Worm (Caenorhabditis elegans) whole organism, L4/young adult: ENCODE measurements around the gene K02E2.7.

Experiments used
- W03F9.2 ChIP-seq: fragments of 150-350 bp; optimal IDR thresholded peaks from 2 replicates; lab custom pipeline; 2014; ENCODE audit warnings: missing biosample characterization, missing genetic modification characterization
- dao-5 ChIP-seq: sonication (generic microtip); optimal IDR thresholded peaks from 2 replicates; lab custom pipeline; 2016; ENCODE audit warnings: missing genotype, missing genetic modification characterization, moderate library complexity, missing compliant biosample characterization
- him-1 ChIP-seq: sonication (generic microtip); optimal IDR thresholded peaks from 2 replicates; lab custom pipeline; 2016; ENCODE audit warnings: missing genotype, missing genetic modification reagents, missing genetic modification characterization, missing compliant biosample characterization

K02E2.7 gene

DNA sequence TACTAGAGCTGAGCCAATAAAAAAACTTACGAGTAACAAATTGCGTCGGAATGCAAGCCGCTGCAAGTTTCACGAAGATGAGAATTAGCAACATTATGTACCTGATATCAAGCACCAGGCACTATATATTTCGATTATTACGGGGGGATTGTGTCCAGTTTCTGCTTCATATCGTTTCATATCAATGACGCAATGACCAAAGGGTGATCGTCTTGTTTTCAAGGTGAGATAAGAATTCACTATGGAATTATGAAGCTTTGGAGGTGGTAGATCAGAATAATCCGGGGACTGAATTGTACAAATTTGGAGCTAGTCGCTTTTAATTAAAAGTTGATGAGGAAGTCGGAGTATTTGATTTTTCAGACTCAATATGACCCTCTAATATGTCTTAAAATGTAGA, 20.0 kb downstream of the K02E2.7 start, which contains the start of gene K02E2.8:
Gene K02E2.8 (minus strand): TSS at position 101 of the 400 bp plus-strand sequence.
- no peak for TF ChIP-seq him-1 (tag; lab: Kevin White, UChicago)
- TF ChIP-seq dao-5 (tag; lab: Kevin White, UChicago): no peak
- no peak for TF ChIP-seq W03F9.2 (tag; lab: Kevin White, UChicago)

ce11 chrV:20356472-20356871, 30.4 kb downstream of the K02E2.7 start, which contains the start of gene grd-11:
grd-11 (plus strand) TSS chrV:20356772.
- TF ChIP-seq him-1 (tag; lab: Kevin White, UChicago) (no peak), dao-5 (tag; lab: Kevin White, UChicago) (no peak), W03F9.2 (tag; lab: Kevin White, UChicago) (no peak)

DNA sequence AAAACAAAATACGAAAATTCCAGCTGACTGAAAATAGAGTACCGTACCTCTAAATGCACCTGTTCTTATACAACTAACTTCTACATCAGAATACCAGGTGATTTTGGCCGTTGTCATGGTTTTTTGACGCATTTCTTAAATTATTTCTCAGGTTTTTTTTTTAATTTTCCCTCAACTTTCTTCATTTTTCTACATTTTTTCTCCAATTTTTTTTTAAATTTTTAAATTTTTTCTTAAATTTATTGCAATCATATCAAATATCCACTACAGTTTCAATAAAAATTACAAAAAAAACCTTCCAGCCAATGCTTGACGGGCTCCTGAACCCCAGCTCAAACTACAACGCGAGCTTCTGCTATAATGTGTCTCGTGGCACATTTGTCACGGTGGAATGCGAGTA, 35.6 kb downstream of the K02E2.7 start, which contains the start of gene K02E2.1:
Gene K02E2.1 (plus strand): TSS at position 301 of the 400 bp plus-strand sequence.
- no peak for TF ChIP-seq dao-5 (tag; lab: Kevin White, UChicago)
- no peak for TF ChIP-seq him-1 (tag; lab: Kevin White, UChicago)
- TF ChIP-seq W03F9.2 (tag; lab: Kevin White, UChicago): no peak

- no peak for TF ChIP-seq dao-5 (tag; lab: Kevin White, UChicago)
- no peak for TF ChIP-seq him-1 (tag; lab: Kevin White, UChicago)
- TF ChIP-seq W03F9.2 (tag; lab: Kevin White, UChicago): no peak
These were observed 36.5 kb downstream of the K02E2.7 start for ce11 chrV:20350382-20350781.

DNA sequence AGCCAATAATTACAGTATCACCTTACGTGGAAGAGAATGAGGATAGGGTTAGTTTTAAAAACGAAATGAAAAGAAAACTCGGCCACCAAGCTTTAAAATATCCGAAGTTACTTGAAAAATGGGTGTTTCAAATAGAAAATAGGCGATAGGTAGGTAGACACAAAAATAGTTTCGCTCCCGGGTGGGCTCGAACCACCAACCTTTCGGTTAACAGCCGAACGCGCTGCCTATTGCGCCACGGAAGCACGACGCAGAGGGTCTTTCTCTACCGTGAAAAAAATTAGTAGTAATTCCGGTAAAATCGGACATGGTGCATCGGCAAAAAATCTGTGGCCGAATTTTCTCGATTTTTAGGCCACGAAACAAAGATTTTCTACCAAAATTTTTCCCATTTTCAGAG, 39.2 kb downstream of the K02E2.7 start:
- TF ChIP-seq dao-5 (tag; lab: Kevin White, UChicago) (no peak), W03F9.2 (tag; lab: Kevin White, UChicago) (no peak), him-1 (tag; lab: Kevin White, UChicago) (no peak)

- TF ChIP-seq dao-5 (tag; lab: Kevin White, UChicago) (no peak), W03F9.2 (tag; lab: Kevin White, UChicago) (no peak), him-1 (tag; lab: Kevin White, UChicago) (no peak)
These were observed 42.0 kb downstream of the K02E2.7 start, which contains the start of gene Y38H6A.3 for ce11 chrV:20344889-20345288. Y38H6A.3 (plus strand) TSS chrV:20345189.

DNA sequence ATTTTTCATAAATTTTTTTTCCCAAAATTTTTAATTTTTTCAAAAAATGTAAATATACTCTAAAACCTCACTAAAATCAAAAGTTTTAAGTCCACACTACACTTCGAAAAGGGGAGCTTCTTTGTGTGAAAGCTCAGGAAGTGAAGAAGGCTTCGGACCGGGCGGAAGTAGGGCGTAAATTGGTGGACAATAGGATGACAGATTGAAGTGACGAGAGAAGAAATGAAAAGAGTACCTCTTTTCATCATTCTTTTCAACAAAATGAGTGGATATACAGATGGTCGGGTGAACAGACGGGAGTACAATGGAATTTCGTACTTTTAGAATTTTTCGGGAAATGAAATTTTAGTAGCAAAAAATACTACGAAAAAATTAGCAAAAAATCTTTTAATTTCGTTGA, 48.0 kb downstream of the K02E2.7 start:
- TF ChIP-seq dao-5 (tag; lab: Kevin White, UChicago) (no peak), him-1 (tag; lab: Kevin White, UChicago) (no peak), W03F9.2 (tag; lab: Kevin White, UChicago) (no peak)

DNA sequence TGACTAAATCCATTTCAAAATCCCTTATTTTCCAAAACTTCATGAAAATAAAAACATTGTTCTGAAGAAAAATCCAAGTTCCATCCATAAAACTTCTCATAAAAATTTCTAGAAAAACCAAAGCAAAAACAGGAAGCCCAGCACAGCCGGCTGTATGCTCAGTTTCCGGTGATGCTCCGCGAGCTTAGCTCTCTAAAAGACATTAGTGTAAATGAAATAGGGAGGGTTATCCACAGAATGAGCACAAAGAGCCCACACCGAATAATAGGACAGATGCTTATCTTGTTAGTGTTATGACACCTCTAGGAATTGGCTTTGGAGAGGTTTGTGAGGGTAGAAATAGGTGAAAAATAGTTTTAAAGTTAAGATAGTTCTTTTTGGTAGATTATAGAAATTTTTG, 48.8 kb downstream of the K02E2.7 start:
- TF ChIP-seq him-1 (tag; lab: Kevin White, UChicago) (no peak), W03F9.2 (tag; lab: Kevin White, UChicago) (no peak), dao-5 (tag; lab: Kevin White, UChicago) (no peak)

ce11 chrV:20335264-20335663, 51.6 kb downstream of the K02E2.7 start, which contains the start of gene Y38H6A.5:
Y38H6A.5 (minus strand) TSS chrV:20335364.
- no peak for TF ChIP-seq W03F9.2 (tag; lab: Kevin White, UChicago)
- no peak for TF ChIP-seq dao-5 (tag; lab: Kevin White, UChicago)
- TF ChIP-seq him-1 (tag; lab: Kevin White, UChicago): no peak
